Worm (Caenorhabditis elegans): ENCODE measurements around the gene Y110A2AL.9.

DNA sequence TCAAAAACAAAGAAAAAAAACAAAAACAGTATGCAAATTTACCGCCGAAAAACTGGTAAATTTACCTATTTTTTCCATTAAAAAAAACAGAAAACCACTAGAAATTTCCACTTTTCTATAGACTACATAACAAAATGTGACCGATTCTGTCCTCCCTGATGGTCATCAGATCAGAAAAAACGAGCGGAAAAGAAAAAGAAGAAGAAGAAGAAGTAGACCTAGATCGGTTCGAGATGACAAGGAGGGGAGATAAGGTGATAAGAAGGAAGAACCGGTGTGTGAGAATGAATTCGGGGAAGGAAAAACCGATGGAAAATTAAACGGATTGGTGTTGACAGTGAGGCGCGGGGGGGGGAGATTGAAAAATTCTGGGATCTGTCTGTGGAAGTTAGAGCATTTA, 10.3 kb downstream of the Y110A2AL.9 start:
- TF ChIP-seq ztf-23 (GFP tag; IDR thresholded peaks at IDR 0.05) (no peak), ztf-29 (GFP tag; IDR thresholded peaks at IDR 0.05) (no peak)
